Worm (Caenorhabditis elegans): ENCODE data around the gene C35A5.5.
A peak's percentile ranks its signal among the peaks of the same experiment; 100 is the strongest.

ce11 chrV:10468190-10468589 is 37.5 kb upstream of the C35A5.5 start, which contains the start of gene egl-9:
- TF ChIP-seq nhr-25 (tag; optimal IDR thresholded peaks at IDR 0.05; ENCODE audit: borderline replicate concordance, insufficient read depth) = no peak
- peak; percentile 19 for TF ChIP-seq pqm-1 (tag; optimal IDR thresholded peaks at IDR 0.05)
- no peak for TF ChIP-seq F49E8.2 (tag; optimal IDR thresholded peaks at IDR 0.05; ENCODE audit: borderline replicate concordance)
- peak; percentile 33; the same call in 1 of the 2 replicates for TF ChIP-seq mdt-29 (GFP tag; IDR thresholded peaks at IDR 0.05)
- no peak for TF ChIP-seq ceh-82 (tag; optimal IDR thresholded peaks at IDR 0.05)
- TF ChIP-seq aly-2 (tag; optimal IDR thresholded peaks at IDR 0.05) = no peak
- no peak for TF ChIP-seq jun-1 (tag; optimal IDR thresholded peaks at IDR 0.05)

All from whole organism, L4 larva.